Fruit fly (Drosophila melanogaster) whole organism, embryonic: ENCODE results near the gene eIF3h.

Source experiments
- B-H2 ChIP-seq: fragments of 200-800 bp; sonication (Bioruptor generic); optimal IDR thresholded peaks from 2 replicates; lab custom pipeline; 2018; ENCODE audit warnings: missing biosample characterization, mild to moderate bottlenecking, missing genetic modification characterization
- CG15073 ChIP-seq: fragments of 200-800 bp; sonication (Bioruptor generic); optimal IDR thresholded peaks from 2 replicates; lab custom pipeline; 2016; ENCODE audit warnings: missing biosample characterization, missing genetic modification characterization
- CG17568 ChIP-seq: fragments of 200-800 bp; sonication (Bioruptor generic); optimal IDR thresholded peaks from 2 replicates; lab custom pipeline; 2018; ENCODE audit warnings: missing biosample characterization, mild to moderate bottlenecking, missing genetic modification characterization, moderate library complexity
- CG33213 ChIP-seq: fragments of 200-800 bp; sonication (Bioruptor generic); optimal IDR thresholded peaks from 3 replicates; lab custom pipeline; 2016; ENCODE audit warnings: missing biosample characterization, missing genetic modification characterization
- CG4730 ChIP-seq: fragments of 200-800 bp; sonication (Bioruptor generic); IDR thresholded peaks from 2 replicates; pipeline ENCODE4 v1.3.6; 2022; ENCODE audit warnings: missing biosample characterization, missing genetic modification characterization
- HLH3B ChIP-seq: fragments of 200-800 bp; sonication (Bioruptor generic); IDR thresholded peaks from 2 replicates; pipeline ENCODE4 v1.3.6; 2022; ENCODE audit warnings: missing biosample characterization, missing genetic modification characterization
- ap ChIP-seq: fragments of 200-800 bp; sonication (Bioruptor generic); IDR thresholded peaks from 2 replicates; pipeline ENCODE4 v1.3.6; 2022; ENCODE audit warnings: missing biosample characterization, missing genetic modification characterization
- crc ChIP-seq: fragments of 200-800 bp; sonication (Bioruptor generic); optimal IDR thresholded peaks from 2 replicates; lab custom pipeline; 2016; ENCODE audit warnings: missing biosample characterization, missing genetic modification characterization
- eyg ChIP-seq: fragments of 200-800 bp; sonication (Bioruptor generic); optimal IDR thresholded peaks from 3 replicates; lab custom pipeline; 2016; ENCODE audit warnings: missing biosample characterization, missing genetic modification characterization
- fd102C ChIP-seq: fragments of 200-800 bp; sonication (Bioruptor generic); optimal IDR thresholded peaks from 2 replicates; lab custom pipeline; 2018; ENCODE audit warnings: missing biosample characterization, mild to moderate bottlenecking, missing genetic modification characterization, moderate library complexity
- insv ChIP-seq, 2 experiments: fragments of 200-800 bp; sonication (Bioruptor generic); optimal IDR thresholded peaks; 3 replicates each; lab custom pipeline; 2016 to 2018; ENCODE audit warnings: missing biosample characterization in 2 of 2, missing genetic modification characterization in 2 of 2
- mld ChIP-seq: fragments of 200-800 bp; sonication (Bioruptor generic); IDR thresholded peaks from 3 replicates; pipeline ENCODE4 v1.3.6; 2022; ENCODE audit warnings: missing biosample characterization, missing genetic modification characterization; ENCODE audit not compliant: partially characterized antibody

DNA sequence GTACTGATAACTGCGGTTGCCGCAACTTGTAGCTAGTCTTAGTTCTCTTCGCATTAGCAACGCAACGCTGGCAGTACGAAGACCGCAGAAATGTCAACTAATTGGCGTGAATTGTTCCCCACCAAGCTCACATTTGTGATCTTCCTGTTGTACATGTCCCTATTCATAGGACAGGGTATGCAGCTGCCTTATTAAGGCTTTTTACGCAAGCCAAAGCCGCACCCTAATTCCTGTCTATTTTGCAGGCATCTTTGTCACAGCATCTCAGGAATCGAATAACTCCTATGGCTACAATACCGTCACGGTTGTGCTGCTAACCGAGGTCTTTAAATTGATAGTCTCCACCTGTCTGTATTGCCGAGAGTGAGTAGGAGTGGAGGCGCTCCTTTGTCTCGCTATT is at the start of gene eIF3h:
- TF ChIP-seq B-H2 (no peak), CG17568 (GFP tag; lab: Kevin White, UChicago) (no peak), insv (GFP tag; optimal IDR thresholded peaks at IDR 0.05; lab: Kevin White, UChicago) (no peak), CG4730 (GFP tag; lab: Robert Waterston, UW) (no peak), ap (no peak), HLH3B (GFP tag; lab: Robert Waterston, UW) (no peak), crc (GFP tag; lab: Kevin White, UChicago) (no peak), eyg (GFP tag; lab: Kevin White, UChicago) (no peak), fd102C (GFP tag; lab: Kevin White, UChicago) (no peak), CG33213 (GFP tag; lab: Kevin White, UChicago) (no peak), mld (GFP tag; lab: Robert Waterston, UW) (no peak), CG15073 (GFP tag; lab: Kevin White, UChicago) (no peak)
